Worm (Caenorhabditis elegans) whole organism, early embryonic: Measurements from ENCODE around the gene gcy-33.

Source experiments
- F13C5.2 ChIP-seq: sonication (generic microtip); optimal IDR thresholded peaks from 2 replicates; lab custom pipeline; 2017; ENCODE audit warnings: mild to moderate bottlenecking, missing genetic modification characterization, inconsistent platforms, missing compliant biosample characterization
- aly-1 ChIP-seq: sonication (generic microtip); optimal IDR thresholded peaks from 2 replicates; lab custom pipeline; 2016; ENCODE audit warnings: missing genetic modification characterization, missing compliant biosample characterization
- ama-1 ChIP-seq: fragments of 150-350 bp; optimal IDR thresholded peaks from 2 replicates; lab custom pipeline; 2014
- hmbx-1 ChIP-seq: sonication (generic microtip); optimal IDR thresholded peaks from 2 replicates; lab custom pipeline; 2016; ENCODE audit warnings: mild to moderate bottlenecking, missing genetic modification characterization, missing compliant biosample characterization
- pes-1 ChIP-seq: fragments of 200-800 bp; sonication (Bioruptor generic); IDR thresholded peaks from 2 replicates; pipeline ENCODE4 v1.3.6; 2022; ENCODE audit warnings: missing genetic modification reagents, missing genetic modification characterization, missing compliant biosample characterization
- scrt-1 ChIP-seq: fragments of 200-800 bp; sonication (Bioruptor generic); IDR thresholded peaks from 2 replicates; pipeline ENCODE4 v1.3.6; 2022; ENCODE audit warnings: missing genetic modification characterization, missing compliant biosample characterization
- tbx-37 ChIP-seq: fragments of 200-800 bp; sonication (Bioruptor generic); conservative IDR thresholded peaks from 2 replicates; pipeline ENCODE4 v1.3.6; 2022; ENCODE audit warnings: missing genetic modification reagents, missing genetic modification characterization, missing compliant biosample characterization

ce11 chrV:12048445-12048844 is 46.8 kb upstream of the gcy-33 start, which contains the start of gene dars-2:
- no peak for TF ChIP-seq F13C5.2 (tag; lab: Kevin White, UChicago)
- no peak for TF ChIP-seq ama-1
- TF ChIP-seq pes-1 (GFP tag; lab: Robert Waterston, UW) = no peak
- no peak for TF ChIP-seq scrt-1 (GFP tag; lab: Robert Waterston, UW)
- TF ChIP-seq hmbx-1 (tag; lab: Kevin White, UChicago) = no peak
- TF ChIP-seq tbx-37 (GFP tag; lab: Robert Waterston, UW) = no peak
- TF ChIP-seq aly-1 (tag; lab: Kevin White, UChicago) = no peak
